Worm (Caenorhabditis elegans) whole organism, L4 larva: Measurements from ENCODE around the gene srh-212.

Experiments
- F26F4.8 ChIP-seq: fragments of 200-800 bp; sonication (Bioruptor generic); conservative IDR thresholded peaks from 2 replicates; pipeline ENCODE4 v1.3.6; 2022; ENCODE audit warnings: missing genetic modification characterization, missing compliant biosample characterization
- F44E2.7 ChIP-seq: fragments of 200-800 bp; sonication (Bioruptor generic); IDR thresholded peaks from 2 replicates; pipeline ENCODE4 v2.1.2; 2022; ENCODE audit warnings: missing genetic modification characterization, missing compliant biosample characterization
- R02D3.7 ChIP-seq: fragments of 150-350 bp; sonication (generic microtip); optimal IDR thresholded peaks from 3 replicates; lab custom pipeline; 2014; ENCODE audit warnings: missing biosample characterization, missing genetic modification characterization
- T20F7.1 ChIP-seq: fragments of 200-800 bp; sonication (Bioruptor generic); optimal IDR thresholded peaks from 2 replicates; lab custom pipeline; 2018; ENCODE audit warnings: mild to moderate bottlenecking, missing genetic modification characterization, missing compliant biosample characterization
- T26A8.4 ChIP-seq: fragments of 200-800 bp; sonication (Bioruptor generic); IDR thresholded peaks from 2 replicates; pipeline ENCODE4 v1.3.6; 2022; ENCODE audit warnings: missing genetic modification characterization, missing compliant biosample characterization
- Y105C5A.15 ChIP-seq: fragments of 200-800 bp; sonication (Bioruptor generic); IDR thresholded peaks from 2 replicates; pipeline ENCODE4 v1.3.6; 2022; ENCODE audit warnings: missing genetic modification characterization, missing compliant biosample characterization
- Y75B8A.6 ChIP-seq: fragments of 200-800 bp; sonication (Bioruptor generic); IDR thresholded peaks from 2 replicates; pipeline ENCODE4 v1.3.6; 2022; ENCODE audit warnings: missing genetic modification reagents, missing genetic modification characterization, missing compliant biosample characterization
- aha-1 ChIP-seq: fragments of 150-350 bp; peaks from one replicate; lab custom pipeline; 2014; ENCODE audit warnings: missing biosample characterization, missing genetic modification characterization
- aly-2 ChIP-seq: sonication (generic microtip); optimal IDR thresholded peaks from 2 replicates; lab custom pipeline; 2018; ENCODE audit warnings: missing biosample characterization, missing genetic modification characterization
- ama-1 ChIP-seq: fragments of 150-350 bp; optimal IDR thresholded peaks from 2 replicates; lab custom pipeline; 2014; ENCODE audit warnings: inconsistent platforms, mixed read lengths
- attf-4 ChIP-seq: sonication (generic microtip); optimal IDR thresholded peaks from 3 replicates; lab custom pipeline; 2017; ENCODE audit warnings: missing biosample characterization, missing genetic modification characterization
- ceh-20 ChIP-seq: fragments of 200-800 bp; sonication (Bioruptor generic); IDR thresholded peaks from 2 replicates; pipeline ENCODE4 v1.3.6; 2022; ENCODE audit warnings: missing genetic modification reagents, missing genetic modification characterization, missing compliant biosample characterization
- ceh-28 ChIP-seq: fragments of 150-350 bp; optimal IDR thresholded peaks from 2 replicates; lab custom pipeline; 2014; ENCODE audit warnings: missing biosample characterization, missing genetic modification reagents, missing genetic modification characterization
- ceh-44 ChIP-seq: fragments of 200-800 bp; sonication (Bioruptor generic); IDR thresholded peaks from 2 replicates; pipeline ENCODE4 v1.3.6; 2022; ENCODE audit warnings: missing genetic modification reagents, missing genetic modification characterization, missing compliant biosample characterization
- ces-1 ChIP-seq: fragments of 150-350 bp; sonication (generic microtip); optimal IDR thresholded peaks from 4 replicates; lab custom pipeline; 2014; ENCODE audit warnings: missing biosample characterization, missing genetic modification reagents, missing genetic modification characterization
- daf-16 ChIP-seq, 3 experiments: sonication (generic microtip); optimal IDR thresholded peaks; 2 replicates each; lab custom pipeline; 2016 to 2017; ENCODE audit warnings: missing genetic modification characterization in 3 of 3, missing genetic modification reagents in 3 of 3, mild to moderate bottlenecking in 2 of 3, missing compliant biosample characterization in 2 of 3, missing biosample characterization in 1 of 3, moderate library complexity in 1 of 3
- daf-19 ChIP-seq: fragments of 200-800 bp; sonication (Bioruptor generic); conservative IDR thresholded peaks from 2 replicates; pipeline ENCODE4 v1.3.6; 2022; ENCODE audit warnings: missing genetic modification characterization, missing compliant biosample characterization
- dmd-9 ChIP-seq: fragments of 200-800 bp; sonication (Bioruptor generic); IDR thresholded peaks from 2 replicates; pipeline ENCODE4 v1.3.6; 2022; ENCODE audit warnings: missing genetic modification reagents, missing genetic modification characterization, missing compliant biosample characterization
- duxl-1 ChIP-seq: sonication (generic microtip); optimal IDR thresholded peaks from 2 replicates; lab custom pipeline; 2016; ENCODE audit warnings: mild to moderate bottlenecking, missing genetic modification characterization, moderate library complexity, missing compliant biosample characterization; ENCODE audit not compliant: poor library complexity
- fkh-10 ChIP-seq: fragments of 150-350 bp; optimal IDR thresholded peaks from 2 replicates; lab custom pipeline; 2014; ENCODE audit warnings: missing biosample characterization, missing genetic modification reagents, missing genetic modification characterization
- fos-1 ChIP-seq: fragments of 150-350 bp; optimal IDR thresholded peaks from 2 replicates; lab custom pipeline; 2014; ENCODE audit warnings: missing biosample characterization, missing genetic modification characterization
- gei-8 ChIP-seq: fragments of 200-800 bp; sonication (Bioruptor generic); optimal IDR thresholded peaks from 2 replicates; lab custom pipeline; 2018; ENCODE audit warnings: mild to moderate bottlenecking, missing genetic modification characterization, missing compliant biosample characterization
- hlh-11 ChIP-seq: fragments of 200-800 bp; sonication (Bioruptor generic); optimal IDR thresholded peaks from 2 replicates; lab custom pipeline; 2018; ENCODE audit warnings: mild to moderate bottlenecking, missing genetic modification characterization, missing compliant biosample characterization
- hlh-30 ChIP-seq: sonication (generic microtip); optimal IDR thresholded peaks from 2 replicates; lab custom pipeline; 2017; ENCODE audit warnings: antibody characterized with exemption, mild to moderate bottlenecking, missing genetic modification characterization, missing compliant biosample characterization; ENCODE audit not compliant: insufficient read depth
- hmg-1.1 ChIP-seq: fragments of 200-800 bp; sonication (Bioruptor generic); IDR thresholded peaks from 2 replicates; pipeline ENCODE4 v1.3.6; 2022; ENCODE audit warnings: missing genetic modification reagents, missing genetic modification characterization, missing compliant biosample characterization
- lin-1 ChIP-seq: fragments of 200-800 bp; sonication (Bioruptor generic); IDR thresholded peaks from 2 replicates; pipeline ENCODE4 v1.3.6; 2022; ENCODE audit warnings: missing genetic modification reagents, missing genetic modification characterization, missing compliant biosample characterization
- lin-13 ChIP-seq: fragments of 150-350 bp; optimal IDR thresholded peaks from 2 replicates; lab custom pipeline; 2014; ENCODE audit warnings: missing biosample characterization, missing genetic modification reagents, missing genetic modification characterization
- lin-29 ChIP-seq: fragments of 200-800 bp; sonication (Bioruptor generic); IDR thresholded peaks from 2 replicates; pipeline ENCODE4 v1.3.6; 2022; ENCODE audit warnings: missing genetic modification reagents, missing genetic modification characterization, missing compliant biosample characterization
- lin-38 ChIP-seq: fragments of 200-800 bp; sonication (Bioruptor generic); IDR thresholded peaks from 2 replicates; pipeline ENCODE4 v1.3.6; 2022; ENCODE audit warnings: missing genetic modification reagents, missing genetic modification characterization, missing compliant biosample characterization
- lin-39 ChIP-seq: fragments of 150-350 bp; optimal IDR thresholded peaks from 2 replicates; lab custom pipeline; 2014; ENCODE audit warnings: missing biosample characterization, missing genetic modification reagents, missing genetic modification characterization
- mdt-29 ChIP-seq: fragments of 200-800 bp; sonication (Bioruptor generic); IDR thresholded peaks from 2 replicates; pipeline ENCODE4 v1.3.6; 2022; ENCODE audit warnings: missing genetic modification reagents, missing genetic modification characterization, missing compliant biosample characterization
- mes-2 ChIP-seq: sonication (generic microtip); optimal IDR thresholded peaks from 2 replicates; lab custom pipeline; 2016; ENCODE audit warnings: missing genotype, mild to moderate bottlenecking, missing genetic modification characterization, missing compliant biosample characterization; ENCODE audit not compliant: poor library complexity, severe bottlenecking
- mxl-3 ChIP-seq: fragments of 200-800 bp; sonication (Bioruptor generic); optimal IDR thresholded peaks from 2 replicates; lab custom pipeline; 2018; ENCODE audit warnings: mild to moderate bottlenecking, missing genetic modification characterization, missing compliant biosample characterization
- nhr-11 ChIP-seq: fragments of 150-350 bp; optimal IDR thresholded peaks from 2 replicates; lab custom pipeline; 2014; ENCODE audit warnings: missing biosample characterization, missing genetic modification characterization
- nhr-237 ChIP-seq: sonication (generic microtip); optimal IDR thresholded peaks from 2 replicates; lab custom pipeline; 2017; ENCODE audit warnings: missing biosample characterization, missing genetic modification characterization
- nhr-28 ChIP-seq: fragments of 150-350 bp; optimal IDR thresholded peaks from 2 replicates; lab custom pipeline; 2014; ENCODE audit warnings: missing biosample characterization, missing genetic modification characterization
- nhr-6 ChIP-seq: fragments of 150-350 bp; optimal IDR thresholded peaks from 2 replicates; lab custom pipeline; 2014; ENCODE audit warnings: missing biosample characterization, missing genetic modification characterization
- nhr-77 ChIP-seq: fragments of 150-350 bp; optimal IDR thresholded peaks from 2 replicates; lab custom pipeline; 2014; ENCODE audit warnings: missing biosample characterization, missing genetic modification characterization
- pha-4 ChIP-seq, 2 experiments: fragments of 150-350 bp in 1 of 2; fragments of 200-800 bp in 1 of 2; sonication (Bioruptor generic) in 1 of 2; IDR thresholded peaks in 1 of 2; optimal IDR thresholded peaks in 1 of 2; 2 replicates each; pipeline versions ENCODE4 v1.3.6 to Lab custom; 2014 to 2022; ENCODE audit warnings: missing genetic modification characterization in 2 of 2, missing genetic modification reagents in 2 of 2, missing biosample characterization in 1 of 2, missing compliant biosample characterization in 1 of 2
- pqm-1 ChIP-seq: sonication (generic microtip); optimal IDR thresholded peaks from 2 replicates; lab custom pipeline; 2017; ENCODE audit warnings: missing biosample characterization, missing genetic modification characterization
- rbr-2 ChIP-seq: sonication (generic microtip); optimal IDR thresholded peaks from 2 replicates; lab custom pipeline; 2016; ENCODE audit warnings: missing genotype, missing genetic modification characterization, missing compliant biosample characterization
- snpc-1.2 ChIP-seq: fragments of 200-800 bp; sonication (Bioruptor generic); IDR thresholded peaks from 2 replicates; pipeline ENCODE4 v1.3.6; 2022; ENCODE audit warnings: missing genetic modification reagents, missing genetic modification characterization, missing compliant biosample characterization
- spr-3 ChIP-seq: fragments of 200-800 bp; sonication (Bioruptor generic); optimal IDR thresholded peaks from 2 replicates; lab custom pipeline; 2018; ENCODE audit warnings: mild to moderate bottlenecking, missing genetic modification characterization, missing compliant biosample characterization
- tra-1 ChIP-seq: fragments of 200-800 bp; sonication (Bioruptor generic); IDR thresholded peaks from 2 replicates; pipeline ENCODE4 v1.3.6; 2022; ENCODE audit warnings: missing genetic modification reagents, missing genetic modification characterization, missing compliant biosample characterization
- unc-39 ChIP-seq: sonication (generic microtip); optimal IDR thresholded peaks from 2 replicates; lab custom pipeline; 2017; ENCODE audit warnings: missing biosample characterization, missing genetic modification characterization
- vab-7 ChIP-seq: fragments of 200-800 bp; sonication (Bioruptor generic); IDR thresholded peaks from 2 replicates; pipeline ENCODE4 v1.3.6; 2022; ENCODE audit warnings: missing genetic modification reagents, missing genetic modification characterization, missing compliant biosample characterization
- zfp-2 ChIP-seq: sonication (generic microtip); optimal IDR thresholded peaks from 2 replicates; lab custom pipeline; 2016; ENCODE audit warnings: mild to moderate bottlenecking, missing genetic modification characterization, missing compliant biosample characterization
- zfp-3 ChIP-seq: fragments of 200-800 bp; sonication (Bioruptor generic); conservative IDR thresholded peaks from 2 replicates; pipeline ENCODE4 v1.3.6; 2022; ENCODE audit warnings: missing genetic modification reagents, missing genetic modification characterization, missing compliant biosample characterization
- zip-2 ChIP-seq: fragments of 150-350 bp; optimal IDR thresholded peaks from 2 replicates; lab custom pipeline; 2014; ENCODE audit warnings: missing biosample characterization, missing genetic modification characterization
- ztf-11 ChIP-seq: fragments of 150-350 bp; optimal IDR thresholded peaks from 2 replicates; lab custom pipeline; 2014; ENCODE audit warnings: missing biosample characterization, missing genetic modification characterization
- ztf-7 ChIP-seq: fragments of 150-350 bp; optimal IDR thresholded peaks from 2 replicates; lab custom pipeline; 2014; ENCODE audit warnings: missing biosample characterization, missing genetic modification characterization

The srh-212 gene

DNA sequence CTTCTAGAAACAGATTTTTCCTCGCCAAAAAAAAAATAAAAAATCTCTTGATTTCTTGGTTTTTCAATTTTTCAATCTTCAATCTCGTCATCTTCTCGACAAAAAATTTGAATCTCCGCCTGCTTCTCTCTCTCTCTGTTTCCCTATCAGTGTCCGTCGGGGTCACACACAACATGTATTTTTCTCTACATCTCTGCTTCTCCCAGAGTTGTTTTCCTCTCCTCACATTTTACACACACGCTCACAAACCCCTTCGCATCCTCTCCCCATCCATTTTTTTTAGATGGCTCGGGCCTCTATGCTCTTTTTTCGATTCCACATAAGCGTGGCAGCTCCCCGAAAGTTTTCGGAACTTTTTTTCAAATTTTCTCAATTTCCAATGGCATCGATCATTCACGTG lies 17.2 kb downstream of the srh-212 start:
- TF ChIP-seq duxl-1 (tag; lab: Kevin White, UChicago) = no peak
- no peak for TF ChIP-seq ztf-7
- peak; percentile 82 for TF ChIP-seq lin-13 (GFP tag; lab: Kevin White, UChicago)
- peak; percentile 39 for TF ChIP-seq mes-2 (tag; lab: Kevin White, UChicago)
- no peak for TF ChIP-seq dmd-9 (GFP tag; lab: Robert Waterston, UW)
- peak; percentile 55 for TF ChIP-seq pqm-1 (tag; lab: Kevin White, UChicago)
- TF ChIP-seq nhr-77 (tag; lab: Kevin White, UChicago) = no peak
- no peak; the same call in 1 of the 2 replicates for TF ChIP-seq pha-4 (GFP tag; IDR thresholded peaks at IDR 0.05; lab: Robert Waterston, UW)
- no peak for TF ChIP-seq pha-4 (tag; optimal IDR thresholded peaks at IDR 0.05; lab: Kevin White, UChicago)
- no peak for TF ChIP-seq lin-1
- TF ChIP-seq ama-1 (lab: Kevin White, UChicago) = no peak
- TF ChIP-seq mdt-29 (GFP tag; lab: Robert Waterston, UW) = no peak
- TF ChIP-seq F26F4.8 = no peak
- no peak for TF ChIP-seq T26A8.4
- no peak for TF ChIP-seq daf-19 (GFP tag; lab: Robert Waterston, UW)
- TF ChIP-seq aly-2 (tag; lab: Kevin White, UChicago) = no peak
- TF ChIP-seq R02D3.7 = no peak
- no peak for TF ChIP-seq nhr-6 (tag; lab: Kevin White, UChicago)
- TF ChIP-seq ceh-44 = no peak
- TF ChIP-seq zfp-3 (GFP tag; lab: Robert Waterston, UW) = 0 out of 2 replicates have a peak, but pooled peaks have one; percentile 9
- TF ChIP-seq tra-1 (GFP tag; lab: Robert Waterston, UW) = peak; percentile 34; the same call in 1 of the 2 replicates
- TF ChIP-seq daf-16 (GFP tag; optimal IDR thresholded peaks at IDR 0.05; lab: Kevin White, UChicago) = peak in 1 of 2 experiments; percentile 34
- peak; percentile 72 for TF ChIP-seq daf-16 (tag; optimal IDR thresholded peaks at IDR 0.05; lab: Kevin White, UChicago)
- peak; percentile 18 for TF ChIP-seq mxl-3 (GFP tag; lab: Kevin White, UChicago)
- TF ChIP-seq snpc-1.2 (GFP tag; lab: Robert Waterston, UW) = no peak
- TF ChIP-seq aha-1 = peak; percentile 85
- no peak for TF ChIP-seq fos-1 (tag; lab: Kevin White, UChicago)
- TF ChIP-seq hmg-1.1 (GFP tag; lab: Robert Waterston, UW) = peak; percentile 23; the same call in 1 of the 2 replicates
- no peak for TF ChIP-seq spr-3 (GFP tag; lab: Kevin White, UChicago)
- no peak for TF ChIP-seq Y75B8A.6 (GFP tag; lab: Robert Waterston, UW)
- peak; percentile 15 for TF ChIP-seq rbr-2 (tag; lab: Kevin White, UChicago)
- no peak for TF ChIP-seq attf-4 (tag; lab: Kevin White, UChicago)
- no peak for TF ChIP-seq gei-8 (GFP tag; lab: Kevin White, UChicago)
- TF ChIP-seq ces-1 (GFP tag; lab: Kevin White, UChicago) = no peak
- TF ChIP-seq F44E2.7 = no peak
- TF ChIP-seq ztf-11 (tag; lab: Kevin White, UChicago) = no peak
- no peak for TF ChIP-seq nhr-237 (tag; lab: Kevin White, UChicago)
- no peak for TF ChIP-seq ceh-28 (tag; lab: Kevin White, UChicago)
- peak; percentile 81 for TF ChIP-seq nhr-28
- TF ChIP-seq hlh-30 (tag; lab: Kevin White, UChicago) = peak; percentile 70
- TF ChIP-seq lin-38 (GFP tag; lab: Robert Waterston, UW) = peak; percentile 24; the same call in 1 of the 2 replicates
- no peak for TF ChIP-seq zip-2
- TF ChIP-seq unc-39 (tag; lab: Kevin White, UChicago) = no peak
- peak; percentile 80 for TF ChIP-seq nhr-11 (tag; lab: Kevin White, UChicago)
- TF ChIP-seq vab-7 (GFP tag; lab: Robert Waterston, UW) = no peak
- TF ChIP-seq hlh-11 (tag; lab: Kevin White, UChicago) = peak; percentile 74
- TF ChIP-seq T20F7.1 = no peak
- no peak for TF ChIP-seq fkh-10 (GFP tag; lab: Kevin White, UChicago)
- TF ChIP-seq lin-39 (tag; lab: Kevin White, UChicago) = no peak
- no peak for TF ChIP-seq Y105C5A.15 (GFP tag; lab: Robert Waterston, UW)
- TF ChIP-seq ceh-20 = 0 out of 2 replicates have a peak, but pooled peaks have one; percentile 10
- TF ChIP-seq lin-29 = no peak
- TF ChIP-seq zfp-2 (tag; lab: Kevin White, UChicago) = no peak
